Worm (Caenorhabditis elegans): ENCODE data around the gene Y38A10A.2.

Gene Y38A10A.2

ce11 chrV:6015546-6016089 is 47.6 kb downstream of the Y38A10A.2 start:
- TF ChIP-seq tbx-9 (tag; optimal IDR thresholded peaks at IDR 0.05; ENCODE audit: borderline replicate concordance), result peak; percentile 2
- TF ChIP-seq hrde-1 (tag; optimal IDR thresholded peaks at IDR 0.05; ENCODE audit: borderline replicate concordance), result peak; percentile 30
- TF ChIP-seq F10E7.11 (tag; optimal IDR thresholded peaks at IDR 0.05), result peak; percentile 63
- TF ChIP-seq ama-1 (optimal IDR thresholded peaks at IDR 0.05), result no peak
- TF ChIP-seq ama-1 (GFP tag; optimal IDR thresholded peaks at IDR 0.05), result peak in 1 of 2 experiments; percentile 44
- no peak for TF ChIP-seq ztf-26 (tag; optimal IDR thresholded peaks at IDR 0.05)
- peak; percentile 40; the same call in 1 of the 2 replicates for TF ChIP-seq pbrm-1 (GFP tag; IDR thresholded peaks at IDR 0.05)
- peak; percentile 67 for TF ChIP-seq madf-6 (GFP tag; IDR thresholded peaks at IDR 0.05)
- peak; percentile 34 for TF ChIP-seq him-1 (tag; optimal IDR thresholded peaks at IDR 0.05)
- TF ChIP-seq snpc-3.4 (tag; optimal IDR thresholded peaks at IDR 0.05), result peak; percentile 52
- peak in 1 of 3 experiments; percentile 2 for TF ChIP-seq lin-35 (GFP tag; optimal IDR thresholded peaks at IDR 0.05)
- 0 out of 2 replicates have a peak, but pooled peaks have one; percentile 11 for TF ChIP-seq Y79H2A.3 (GFP tag; conservative IDR thresholded peaks at IDR 0.05)
- no peak for TF ChIP-seq lir-1 (GFP tag; conservative IDR thresholded peaks at IDR 0.05)
- no peak for TF ChIP-seq egrh-3 (GFP tag; IDR thresholded peaks at IDR 0.05)
- peak; percentile 22 for TF ChIP-seq lin-54 (GFP tag; optimal IDR thresholded peaks at IDR 0.05)
- TF ChIP-seq Y53G8AR.9 (GFP tag; conservative IDR thresholded peaks at IDR 0.05), result peak; percentile 32; the same call in 1 of the 2 replicates
- peak; percentile 4; the same call in 1 of the 2 replicates for TF ChIP-seq mcd-1 (GFP tag; IDR thresholded peaks at IDR 0.05)
- TF ChIP-seq repo-1 (tag; optimal IDR thresholded peaks at IDR 0.05), result peak; percentile 14
- no peak for TF ChIP-seq nhr-90 (tag; optimal IDR thresholded peaks at IDR 0.05)
- peak; percentile 36 for TF ChIP-seq snpc-1.1 (tag; optimal IDR thresholded peaks at IDR 0.05; ENCODE audit: insufficient read depth)
- peak; percentile 68 for TF ChIP-seq B0336.3 (GFP tag; IDR thresholded peaks at IDR 0.05)
- peak; percentile 60; the same call in 1 of the 2 replicates for TF ChIP-seq hsf-1 (GFP tag; IDR thresholded peaks at IDR 0.05)

ce11 chrV:6012401-6012800 is 50.8 kb downstream of the Y38A10A.2 start:
- TF ChIP-seq let-607 (tag; optimal IDR thresholded peaks at IDR 0.05) (no peak), rec-8 (tag; optimal IDR thresholded peaks at IDR 0.05) (no peak), ceh-58 (GFP tag; IDR thresholded peaks at IDR 0.05) (no peak), nfya-2 (GFP tag; IDR thresholded peaks at IDR 0.05) (no peak), cebp-1 (GFP tag; IDR thresholded peaks at IDR 0.05) (peak; percentile 72; the same call in 1 of the 2 replicates), cebp-1 (tag; optimal IDR thresholded peaks at IDR 0.05) (peak; percentile 86)

ce11 chrV:6010642-6011041 is 52.6 kb downstream of the Y38A10A.2 start:
- TF ChIP-seq ZK185.1 (tag; optimal IDR thresholded peaks at IDR 0.05; ENCODE audit: poor library complexity, severe bottlenecking) (no peak), pbrm-1 (GFP tag; IDR thresholded peaks at IDR 0.05) (no peak), let-526 (GFP tag; IDR thresholded peaks at IDR 0.05) (no peak), die-1 (tag; optimal IDR thresholded peaks at IDR 0.05) (no peak), attf-3 (GFP tag; conservative IDR thresholded peaks at IDR 0.05) (no peak), nfya-2 (GFP tag; IDR thresholded peaks at IDR 0.05) (no peak), lag-1 (GFP tag; IDR thresholded peaks at IDR 0.05) (no peak), dpff-1 (tag; optimal IDR thresholded peaks at IDR 0.05) (no peak), zim-3 (tag; optimal IDR thresholded peaks at IDR 0.05) (no peak), Y53F4B.3 (GFP tag; IDR thresholded peaks at IDR 0.05) (no peak), lsl-1 (GFP tag; optimal IDR thresholded peaks at IDR 0.05) (no peak), C17E4.6 (GFP tag; IDR thresholded peaks at IDR 0.05) (no peak), tbp1 (GFP tag; optimal IDR thresholded peaks at IDR 0.05) (no peak), snpc-1.1 (tag; optimal IDR thresholded peaks at IDR 0.05; ENCODE audit: insufficient read depth) (no peak), hlh-12 (tag; optimal IDR thresholded peaks at IDR 0.05) (no peak), ztf-26 (tag; optimal IDR thresholded peaks at IDR 0.05) (no peak)
